Worm (Caenorhabditis elegans): Measurements from ENCODE around the gene lin-3.

ce11 chrIV:11094974-11095373, 40.9 kb downstream of the lin-3 start, which contains the start of gene M7.8:
- no peak for TF ChIP-seq T23F11.4 (GFP tag; optimal IDR thresholded peaks at IDR 0.05)
- TF ChIP-seq sox-2 (GFP tag; IDR thresholded peaks at IDR 0.05) = no peak
- TF ChIP-seq elt-2 (tag; optimal IDR thresholded peaks at IDR 0.05) = no peak
- no peak for TF ChIP-seq nfya-1 (tag; optimal IDR thresholded peaks at IDR 0.05)
- no peak for TF ChIP-seq unc-86 (tag; optimal IDR thresholded peaks at IDR 0.05)
- TF ChIP-seq tbx-2 (tag; optimal IDR thresholded peaks at IDR 0.05) = no peak
- TF ChIP-seq ama-1 (optimal IDR thresholded peaks at IDR 0.05) = no peak
- TF ChIP-seq ceh-34 (tag; optimal IDR thresholded peaks at IDR 0.05) = no peak
- TF ChIP-seq ceh-9 (tag; optimal IDR thresholded peaks at IDR 0.05) = no peak
- TF ChIP-seq ceh-19 (GFP tag; optimal IDR thresholded peaks at IDR 0.05) = no peak
- TF ChIP-seq ceh-24 (tag; optimal IDR thresholded peaks at IDR 0.05) = no peak
- TF ChIP-seq che-1 (tag; optimal IDR thresholded peaks at IDR 0.05) = no peak
